Fruit fly (Drosophila melanogaster): ENCODE measurements around the gene CG17375.
A peak's percentile ranks its signal among the peaks of the same experiment; 100 is the strongest.

The CG17375 gene

DNA sequence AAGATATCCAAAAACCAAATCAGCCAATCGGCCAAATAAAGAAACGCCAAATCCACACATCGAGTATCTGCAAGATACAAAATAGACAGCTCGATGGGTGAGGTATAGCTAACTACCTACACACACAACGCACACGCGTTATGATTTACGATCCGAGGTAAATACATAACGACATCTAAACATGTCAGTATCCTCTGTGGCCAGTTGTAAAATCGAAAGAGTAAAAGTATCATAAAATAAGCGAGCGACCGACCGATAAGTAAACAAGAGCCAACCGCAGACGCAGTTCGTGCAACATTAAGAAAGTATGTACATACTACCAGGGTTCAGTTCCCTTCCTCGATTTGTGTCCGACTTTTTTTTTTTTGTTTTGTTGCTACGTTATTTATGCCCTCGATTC is 20.7 kb upstream of the CG17375 start (continued):
- TF ChIP-seq CG17385 (GFP tag; optimal IDR thresholded peaks at IDR 0.05) (no peak), Nf-YB (GFP tag; optimal IDR thresholded peaks at IDR 0.05) (peak; percentile 19), CG10431 (GFP tag; optimal IDR thresholded peaks at IDR 0.05) (peak; percentile 36), Hmr (GFP tag; optimal IDR thresholded peaks at IDR 0.05) (no peak), Stat92E (GFP tag; optimal IDR thresholded peaks at IDR 0.05) (no peak), sd (tag; optimal IDR thresholded peaks at IDR 0.05) (no peak), ttk (GFP tag; IDR thresholded peaks at IDR 0.05) (no peak), CG15479 (GFP tag; optimal IDR thresholded peaks at IDR 0.05) (peak; percentile 75), CG4328 (GFP tag; optimal IDR thresholded peaks at IDR 0.05) (no peak), ac (GFP tag; optimal IDR thresholded peaks at IDR 0.05) (peak; percentile 10), Fer3 (tag; optimal IDR thresholded peaks at IDR 0.05) (no peak), cad (GFP tag; optimal IDR thresholded peaks at IDR 0.05) (peak; percentile 71), zen (tag; optimal IDR thresholded peaks at IDR 0.05) (peak; percentile 7), CG30020 (tag; optimal IDR thresholded peaks at IDR 0.05) (no peak), CG4404 (GFP tag; IDR thresholded peaks at IDR 0.05) (no peak), CG33557 (GFP tag; optimal IDR thresholded peaks at IDR 0.05) (peak; percentile 48), sqz (GFP tag; optimal IDR thresholded peaks at IDR 0.05) (no peak), CG9727 (GFP tag; optimal IDR thresholded peaks at IDR 0.05) (peak; percentile 21), fd102C (GFP tag; optimal IDR thresholded peaks at IDR 0.05) (peak; percentile 28), CG4730 (GFP tag; IDR thresholded peaks at IDR 0.05) (no peak), esg (GFP tag; conservative IDR thresholded peaks at IDR 0.05) (no peak), al (GFP tag; IDR thresholded peaks at IDR 0.05) (no peak), Dip3 (GFP tag; optimal IDR thresholded peaks at IDR 0.05) (no peak), CG7839 (tag; optimal IDR thresholded peaks at IDR 0.05) (no peak), CG16813 (GFP tag; IDR thresholded peaks at IDR 0.05; ENCODE audit: partially characterized antibody) (no peak), dysf (GFP tag; IDR thresholded peaks at IDR 0.05) (no peak), CG6854 (GFP tag; optimal IDR thresholded peaks at IDR 0.05) (no peak), Myb (GFP tag; optimal IDR thresholded peaks at IDR 0.05) (no peak), mam (GFP tag; optimal IDR thresholded peaks at IDR 0.05) (no peak), CG9215 (GFP tag; IDR thresholded peaks at IDR 0.05) (no peak), sima (GFP tag; optimal IDR thresholded peaks at IDR 0.05) (no peak), CG13894 (tag; optimal IDR thresholded peaks at IDR 0.05) (no peak), CG2875 (GFP tag; optimal IDR thresholded peaks at IDR 0.05) (no peak), CG32772 (GFP tag; IDR thresholded peaks at IDR 0.05) (no peak), BEAF-32 (GFP tag; optimal IDR thresholded peaks at IDR 0.05) (no peak), gcm (GFP tag; optimal IDR thresholded peaks at IDR 0.05) (no peak), salm (tag; optimal IDR thresholded peaks at IDR 0.05) (peak; percentile 32), da (GFP tag; optimal IDR thresholded peaks at IDR 0.05) (no peak), CG2199 (GFP tag; IDR thresholded peaks at IDR 0.05) (0 out of 3 replicates have a peak, but pooled peaks have one; percentile 76), BtbVII (GFP tag; optimal IDR thresholded peaks at IDR 0.05) (no peak), toy (GFP tag; IDR thresholded peaks at IDR 0.05) (no peak)

- TF ChIP-seq CG4328 (GFP tag; optimal IDR thresholded peaks at IDR 0.05) (no peak), zfh1 (GFP tag; IDR thresholded peaks at IDR 0.05) (0 out of 3 replicates have a peak, but pooled peaks have one; percentile 10), ftz-f1 (GFP tag; optimal IDR thresholded peaks at IDR 0.05) (no peak), kah (GFP tag; optimal IDR thresholded peaks at IDR 0.05) (no peak), dm (GFP tag; optimal IDR thresholded peaks at IDR 0.05) (no peak), CG7786 (GFP tag; optimal IDR thresholded peaks at IDR 0.05) (no peak), CG4360 (GFP tag; IDR thresholded peaks at IDR 0.05) (no peak), scrt (GFP tag; optimal IDR thresholded peaks at IDR 0.05) (no peak), Bgb (GFP tag; IDR thresholded peaks at IDR 0.05; ENCODE audit: partially characterized antibody) (peak; percentile 5; the same call in 1 of the 2 replicates), trem (tag; optimal IDR thresholded peaks at IDR 0.05) (no peak), fru (optimal IDR thresholded peaks at IDR 0.05) (no peak), bbx (GFP tag; IDR thresholded peaks at IDR 0.05; ENCODE audit: partially characterized antibody) (no peak), Dip3 (GFP tag; optimal IDR thresholded peaks at IDR 0.05) (no peak), Ptx1 (GFP tag; IDR thresholded peaks at IDR 0.05) (no peak), ERR (GFP tag; optimal IDR thresholded peaks at IDR 0.05) (no peak)
Observed at dm6 chr2L:6822044-6822443, 16.5 kb upstream of the CG17375 start.
